Worm (Caenorhabditis elegans): ENCODE measurements around the gene nlp-82.

The nlp-82 gene

DNA sequence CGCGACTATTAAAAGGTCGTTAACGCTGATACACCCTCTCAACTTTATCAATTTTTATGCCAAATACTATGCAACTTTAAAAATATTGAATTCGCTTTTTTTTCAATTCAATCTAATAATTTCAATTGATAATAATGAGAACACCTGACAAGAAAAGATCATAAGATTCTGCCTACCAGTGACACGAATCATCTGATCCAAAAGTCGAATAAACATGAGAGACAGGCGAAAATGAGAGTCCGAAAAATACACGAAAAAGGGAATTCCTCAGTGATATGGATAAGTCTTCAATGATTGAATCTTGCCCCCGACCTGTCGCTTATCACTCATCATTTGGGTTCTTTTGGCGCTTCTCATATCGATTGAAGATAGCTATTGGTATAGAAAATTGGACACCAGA is 12.5 kb downstream of the nlp-82 start:
- TF ChIP-seq hlh-11 (tag; optimal IDR thresholded peaks at IDR 0.05) = peak; percentile 11
- peak; percentile 74 for TF ChIP-seq hlh-30 (tag; optimal IDR thresholded peaks at IDR 0.05; ENCODE audit: insufficient read depth)
- TF ChIP-seq nhr-48 (tag; optimal IDR thresholded peaks at IDR 0.05) = no peak
- no peak for TF ChIP-seq F49E8.2 (tag; optimal IDR thresholded peaks at IDR 0.05; ENCODE audit: borderline replicate concordance)
- TF ChIP-seq Y75B8A.6 (GFP tag; IDR thresholded peaks at IDR 0.05) = no peak
- no peak for TF ChIP-seq zfp-3 (GFP tag; conservative IDR thresholded peaks at IDR 0.05)
- no peak for TF ChIP-seq ama-1 (optimal IDR thresholded peaks at IDR 0.05)
- no peak for TF ChIP-seq skn-1 (tag; optimal IDR thresholded peaks at IDR 0.05)
- TF ChIP-seq nhr-28 (tag; optimal IDR thresholded peaks at IDR 0.05) = peak; percentile 16

DNA sequence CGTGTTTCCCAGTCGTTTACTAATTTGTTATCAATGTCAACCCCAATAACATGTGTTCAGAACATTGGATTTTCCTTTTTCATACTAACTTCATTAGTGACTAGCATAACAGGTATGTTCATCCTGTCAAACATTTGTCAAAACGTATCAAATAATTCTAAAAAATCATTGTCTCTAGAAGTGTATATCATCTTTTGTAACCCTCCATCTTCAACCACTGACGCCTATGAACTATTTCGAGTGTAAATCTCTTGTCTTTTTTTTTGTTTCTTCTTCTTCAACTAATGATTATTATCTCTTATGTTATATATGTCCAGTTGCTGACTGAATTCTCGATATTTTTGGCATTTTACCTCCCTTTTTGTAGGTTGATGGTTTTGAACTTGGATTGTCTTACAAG is 16.4 kb downstream of the nlp-82 start:
- TF ChIP-seq lin-29 (GFP tag; IDR thresholded peaks at IDR 0.05) (no peak), ceh-20 (GFP tag; IDR thresholded peaks at IDR 0.05) (no peak), mdt-29 (GFP tag; IDR thresholded peaks at IDR 0.05) (no peak), F37D6.2 (tag; optimal IDR thresholded peaks at IDR 0.05) (no peak), T26A8.4 (GFP tag; IDR thresholded peaks at IDR 0.05) (no peak), nhr-28 (tag; optimal IDR thresholded peaks at IDR 0.05) (peak; percentile 1), sdz-12 (GFP tag; optimal IDR thresholded peaks at IDR 0.05) (no peak), tra-1 (GFP tag; IDR thresholded peaks at IDR 0.05) (no peak)

DNA sequence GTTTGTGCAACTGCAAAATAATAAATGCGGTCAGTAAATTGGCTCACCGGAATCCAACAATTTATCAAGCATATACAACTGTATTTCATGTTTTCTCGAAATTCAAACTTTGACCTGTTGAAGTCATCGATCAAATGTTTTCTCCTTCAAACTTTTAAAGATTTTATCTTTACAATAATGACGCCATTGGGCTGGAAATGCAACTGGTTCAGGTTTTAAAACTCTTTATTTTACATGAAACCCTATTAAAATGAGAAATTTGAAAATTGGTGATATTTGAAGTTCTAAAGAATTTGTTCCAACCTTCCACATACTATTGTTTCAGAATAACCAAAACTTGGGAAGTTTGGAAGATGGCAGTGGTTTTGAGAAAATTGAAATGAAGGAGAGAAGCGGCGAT is 17.1 kb downstream of the nlp-82 start:
- peak; percentile 63 for TF ChIP-seq aha-1 (tag)
- no peak for TF ChIP-seq zfp-3 (GFP tag; conservative IDR thresholded peaks at IDR 0.05)
- no peak for TF ChIP-seq zip-11 (GFP tag; IDR thresholded peaks at IDR 0.05)
- TF ChIP-seq Y105C5A.15 (GFP tag; IDR thresholded peaks at IDR 0.05) = no peak

DNA sequence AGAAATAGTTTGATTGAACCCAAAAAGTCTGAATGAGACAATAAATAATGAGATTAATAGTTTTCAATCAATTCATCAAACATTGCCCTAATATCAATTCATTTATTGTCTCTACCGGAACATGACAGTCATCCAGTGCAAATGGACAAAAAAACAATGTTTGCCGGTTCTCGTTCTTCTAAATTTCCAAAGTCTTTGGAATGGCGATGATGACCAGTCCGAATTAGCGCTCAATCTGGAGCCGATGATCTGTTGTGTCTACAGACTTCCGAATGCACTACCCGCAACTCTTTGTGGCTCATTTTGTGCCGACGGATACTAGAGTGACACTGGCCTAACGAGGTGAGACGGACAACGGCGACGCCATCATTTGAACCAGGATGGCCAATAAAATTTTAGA is 17.8 kb downstream of the nlp-82 start, which contains the start of gene T26C5.3:
T26C5.3 (plus strand) TSS at position 301 of the 400 bp plus-strand sequence.
- no peak for TF ChIP-seq Y5F2A.4 (GFP tag; optimal IDR thresholded peaks at IDR 0.05)
- no peak for TF ChIP-seq mxl-2 (GFP tag; conservative IDR thresholded peaks at IDR 0.05)
- TF ChIP-seq ceh-28 (tag; optimal IDR thresholded peaks at IDR 0.05) = no peak
- no peak for TF ChIP-seq spr-1 (tag; optimal IDR thresholded peaks at IDR 0.05)
- no peak for TF ChIP-seq snpc-4 (tag; optimal IDR thresholded peaks at IDR 0.05)
- TF ChIP-seq nhr-41 (GFP tag; IDR thresholded peaks at IDR 0.05) = no peak
- TF ChIP-seq mes-2 (tag; optimal IDR thresholded peaks at IDR 0.05; ENCODE audit: poor library complexity, severe bottlenecking) = no peak
- TF ChIP-seq daf-12 (tag; optimal IDR thresholded peaks at IDR 0.05) = no peak
- no peak for TF ChIP-seq ztf-7 (tag; optimal IDR thresholded peaks at IDR 0.05)
- TF ChIP-seq daf-16 (GFP tag; optimal IDR thresholded peaks at IDR 0.05) = no peak
- TF ChIP-seq daf-16 (tag; optimal IDR thresholded peaks at IDR 0.05) = no peak
- TF ChIP-seq ceh-44 (GFP tag; IDR thresholded peaks at IDR 0.05) = no peak
- no peak for TF ChIP-seq daf-8 (GFP tag; IDR thresholded peaks at IDR 0.05)
- TF ChIP-seq Y105C5A.15 (GFP tag; IDR thresholded peaks at IDR 0.05) = no peak
- TF ChIP-seq lin-15B (tag; optimal IDR thresholded peaks at IDR 0.05) = no peak
- no peak for TF ChIP-seq nhr-28 (tag; optimal IDR thresholded peaks at IDR 0.05)
- no peak for TF ChIP-seq mdt-29 (GFP tag; IDR thresholded peaks at IDR 0.05)
- TF ChIP-seq ZK337.2 (GFP tag; IDR thresholded peaks at IDR 0.05) = no peak
- no peak for TF ChIP-seq php-3 (GFP tag; IDR thresholded peaks at IDR 0.05)
- TF ChIP-seq gei-8 (GFP tag; optimal IDR thresholded peaks at IDR 0.05) = no peak
- no peak for TF ChIP-seq Y48G9A.11 (GFP tag; IDR thresholded peaks at IDR 0.05)

Data from whole organism, L4 larva.